Fruit fly (Drosophila melanogaster): ENCODE measurements around the gene PolE1.
A peak's percentile ranks its signal among the peaks of the same experiment; 100 is the strongest.

DNA sequence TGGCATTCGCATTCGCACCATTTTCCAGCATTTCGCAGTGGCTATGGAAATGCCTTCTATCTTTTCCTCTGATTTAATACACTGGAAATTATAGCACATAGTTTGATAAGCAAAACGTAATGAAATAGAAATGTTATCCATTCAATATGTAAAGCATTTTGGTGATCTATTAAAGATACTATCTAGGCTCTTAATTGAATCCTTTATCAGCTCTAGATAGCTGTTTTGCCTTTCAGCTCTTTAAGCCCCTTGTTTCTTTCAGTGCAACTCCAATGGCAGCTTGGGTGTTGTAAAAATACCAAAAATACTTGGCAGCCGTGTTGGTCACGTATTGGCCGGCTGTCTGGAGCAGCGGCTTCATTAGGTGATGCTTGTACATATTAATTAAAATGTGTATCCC lies 17.1 kb downstream of the PolE1 start:
- TF ChIP-seq CG8159 (tag; optimal IDR thresholded peaks at IDR 0.05): no peak
- no peak for TF ChIP-seq EcR (GFP tag; optimal IDR thresholded peaks at IDR 0.05)
- TF ChIP-seq Pif1B (GFP tag; optimal IDR thresholded peaks at IDR 0.05): no peak
- no peak for TF ChIP-seq CG34367 (tag; optimal IDR thresholded peaks at IDR 0.05)
- TF ChIP-seq CG17806 (tag; optimal IDR thresholded peaks at IDR 0.05): no peak
- TF ChIP-seq CG15710 (tag; optimal IDR thresholded peaks at IDR 0.05): no peak
- no peak for TF ChIP-seq Snoo (tag; optimal IDR thresholded peaks at IDR 0.05)
- peak; percentile 69; the same call in 2 of the 3 replicates for TF ChIP-seq CG4496 (GFP tag; IDR thresholded peaks at IDR 0.05)
- TF ChIP-seq Ets98B (GFP tag; IDR thresholded peaks at IDR 0.05): peak; percentile 50; the same call in 1 of the 2 replicates
- no peak for TF ChIP-seq fd96Ca (GFP tag; IDR thresholded peaks at IDR 0.05)

Measured in whole organism, pupa.